Worm (Caenorhabditis elegans): ENCODE data around the gene Y53G8AL.3.
A peak's percentile ranks its signal among the peaks of the same experiment; 100 is the strongest.

ce11 chrIII:3273141-3273540 lies 20.2 kb upstream of the Y53G8AL.3 start:
- TF ChIP-seq nhr-77 (tag; optimal IDR thresholded peaks at IDR 0.05) (no peak), ztf-11 (tag; optimal IDR thresholded peaks at IDR 0.05) (no peak), C34F6.9 (tag; optimal IDR thresholded peaks at IDR 0.05) (peak; percentile 70), unc-39 (tag; optimal IDR thresholded peaks at IDR 0.05) (no peak)
